Worm (Caenorhabditis elegans): Measurements from ENCODE around the gene C08H9.18.

ce11 chrII:9857791-9858190, 4.3 kb downstream of the C08H9.18 start, which contains the start of gene chil-6:
- TF ChIP-seq ces-1 (GFP tag; optimal IDR thresholded peaks at IDR 0.05) (no peak), mab-5 (tag; optimal IDR thresholded peaks at IDR 0.05) (no peak), nhr-237 (tag; optimal IDR thresholded peaks at IDR 0.05) (no peak), blmp-1 (tag; optimal IDR thresholded peaks at IDR 0.05) (no peak), nhr-76 (tag; optimal IDR thresholded peaks at IDR 0.05) (no peak)
